Fruit fly (Drosophila melanogaster): ENCODE results near the gene Top2.

Gene Top2

dm6 chr2L:19430343-19430742 lies 22.9 kb downstream of the Top2 start, which contains the start of gene RtcB (continued):
- TF ChIP-seq vnd (GFP tag; IDR thresholded peaks at IDR 0.05; ENCODE audit: partially characterized antibody): peak; percentile 97
- TF ChIP-seq ab (GFP tag; optimal IDR thresholded peaks at IDR 0.05): no peak
- peak; percentile 64 for TF ChIP-seq CG2116 (GFP tag; optimal IDR thresholded peaks at IDR 0.05)
- peak; percentile 47; the same call in 1 of the 3 replicates for TF ChIP-seq CG17361 (GFP tag; IDR thresholded peaks at IDR 0.05)
- peak; percentile 12 for TF ChIP-seq lbe (GFP tag; optimal IDR thresholded peaks at IDR 0.05)
- TF ChIP-seq CoRest (tag; optimal IDR thresholded peaks at IDR 0.05): peak; percentile 71
- TF ChIP-seq unpg (GFP tag; optimal IDR thresholded peaks at IDR 0.05): no peak
- TF ChIP-seq CG10431 (GFP tag; optimal IDR thresholded peaks at IDR 0.05): no peak
- TF ChIP-seq Awh (GFP tag; IDR thresholded peaks at IDR 0.05): no peak
- TF ChIP-seq CG14441 (GFP tag; IDR thresholded peaks at IDR 0.05): no peak
- TF ChIP-seq CG16779 (GFP tag; IDR thresholded peaks at IDR 0.05): no peak
- TF ChIP-seq CG1233 (GFP tag; optimal IDR thresholded peaks at IDR 0.05): no peak
- TF ChIP-seq her (GFP tag; optimal IDR thresholded peaks at IDR 0.05): no peak
- no peak for TF ChIP-seq CG7271 (tag; optimal IDR thresholded peaks at IDR 0.05)
- no peak for TF ChIP-seq Mad (GFP tag; optimal IDR thresholded peaks at IDR 0.05)
- TF ChIP-seq CG4617 (GFP tag; optimal IDR thresholded peaks at IDR 0.05; ENCODE audit: borderline replicate concordance): peak; percentile 40
- TF ChIP-seq BEAF-32 (GFP tag; optimal IDR thresholded peaks at IDR 0.05): peak; percentile 97
- peak; percentile 33 for TF ChIP-seq CG11504 (tag; optimal IDR thresholded peaks at IDR 0.05)
- TF ChIP-seq tap (tag; optimal IDR thresholded peaks at IDR 0.05): no peak
- no peak for TF ChIP-seq CHES-1-like (GFP tag; optimal IDR thresholded peaks at IDR 0.05)
- TF ChIP-seq CG42726 (GFP tag; IDR thresholded peaks at IDR 0.05; ENCODE audit: partially characterized antibody): peak; percentile 97
- no peak for TF ChIP-seq ranshi (GFP tag; IDR thresholded peaks at IDR 0.05)
- no peak for TF ChIP-seq zen (tag; optimal IDR thresholded peaks at IDR 0.05)
- TF ChIP-seq CG12769 (tag; optimal IDR thresholded peaks at IDR 0.05): peak; percentile 21
- peak; percentile 69 for TF ChIP-seq Lhr (GFP tag; optimal IDR thresholded peaks at IDR 0.05)
- TF ChIP-seq zfh1 (GFP tag; IDR thresholded peaks at IDR 0.05): no peak
- TF ChIP-seq zen2 (GFP tag; IDR thresholded peaks at IDR 0.05; ENCODE audit: partially characterized antibody): peak; percentile 92
- peak; percentile 17; the same call in 1 of the 3 replicates for TF ChIP-seq CG34422 (GFP tag; IDR thresholded peaks at IDR 0.05)
- TF ChIP-seq CG13287 (GFP tag; IDR thresholded peaks at IDR 0.05; ENCODE audit: partially characterized antibody): peak; percentile 97
- TF ChIP-seq Max (GFP tag; optimal IDR thresholded peaks at IDR 0.05): peak; percentile 15
- TF ChIP-seq Myb (GFP tag; optimal IDR thresholded peaks at IDR 0.05): peak; percentile 99
- no peak for TF ChIP-seq p53 (GFP tag; optimal IDR thresholded peaks at IDR 0.05)
- TF ChIP-seq CG3407 (GFP tag; optimal IDR thresholded peaks at IDR 0.05): no peak
- peak; percentile 75 for TF ChIP-seq CG17186 (GFP tag; optimal IDR thresholded peaks at IDR 0.05)
- no peak for TF ChIP-seq kah (GFP tag; optimal IDR thresholded peaks at IDR 0.05)
- no peak for TF ChIP-seq CG11695 (GFP tag; IDR thresholded peaks at IDR 0.05)
- TF ChIP-seq CG7839 (tag; optimal IDR thresholded peaks at IDR 0.05): peak; percentile 19
- TF ChIP-seq CG5953 (GFP tag; IDR thresholded peaks at IDR 0.05): no peak
- peak; percentile 74 for TF ChIP-seq nmo (GFP tag; optimal IDR thresholded peaks at IDR 0.05)
- peak; percentile 97 for TF ChIP-seq Scr (GFP tag; IDR thresholded peaks at IDR 0.05; ENCODE audit: partially characterized antibody)
- no peak for TF ChIP-seq Fer3 (tag; optimal IDR thresholded peaks at IDR 0.05)
- TF ChIP-seq Asciz (GFP tag; optimal IDR thresholded peaks at IDR 0.05): no peak
- TF ChIP-seq Mrtf (GFP tag; IDR thresholded peaks at IDR 0.05): no peak
- peak; percentile 30 for TF ChIP-seq CG2120 (GFP tag; optimal IDR thresholded peaks at IDR 0.05)
- TF ChIP-seq ssp (GFP tag; IDR thresholded peaks at IDR 0.05): peak; percentile 64
- peak; percentile 7 for TF ChIP-seq CG8944 (GFP tag; optimal IDR thresholded peaks at IDR 0.05)
- peak; percentile 89 for TF ChIP-seq CG34224 (GFP tag; IDR thresholded peaks at IDR 0.05; ENCODE audit: partially characterized antibody)
- TF ChIP-seq Bgb (GFP tag; IDR thresholded peaks at IDR 0.05; ENCODE audit: partially characterized antibody): peak; percentile 96
- TF ChIP-seq MTF-1 (GFP tag; optimal IDR thresholded peaks at IDR 0.05; ENCODE audit: borderline replicate concordance): no peak
- 0 out of 2 replicates have a peak, but pooled peaks have one; percentile 21 for TF ChIP-seq CG32532 (GFP tag; IDR thresholded peaks at IDR 0.05)

All from whole organism, embryonic.